Fruit fly (Drosophila melanogaster): Measurements from ENCODE around the gene Nnk.

The Nnk gene

DNA sequence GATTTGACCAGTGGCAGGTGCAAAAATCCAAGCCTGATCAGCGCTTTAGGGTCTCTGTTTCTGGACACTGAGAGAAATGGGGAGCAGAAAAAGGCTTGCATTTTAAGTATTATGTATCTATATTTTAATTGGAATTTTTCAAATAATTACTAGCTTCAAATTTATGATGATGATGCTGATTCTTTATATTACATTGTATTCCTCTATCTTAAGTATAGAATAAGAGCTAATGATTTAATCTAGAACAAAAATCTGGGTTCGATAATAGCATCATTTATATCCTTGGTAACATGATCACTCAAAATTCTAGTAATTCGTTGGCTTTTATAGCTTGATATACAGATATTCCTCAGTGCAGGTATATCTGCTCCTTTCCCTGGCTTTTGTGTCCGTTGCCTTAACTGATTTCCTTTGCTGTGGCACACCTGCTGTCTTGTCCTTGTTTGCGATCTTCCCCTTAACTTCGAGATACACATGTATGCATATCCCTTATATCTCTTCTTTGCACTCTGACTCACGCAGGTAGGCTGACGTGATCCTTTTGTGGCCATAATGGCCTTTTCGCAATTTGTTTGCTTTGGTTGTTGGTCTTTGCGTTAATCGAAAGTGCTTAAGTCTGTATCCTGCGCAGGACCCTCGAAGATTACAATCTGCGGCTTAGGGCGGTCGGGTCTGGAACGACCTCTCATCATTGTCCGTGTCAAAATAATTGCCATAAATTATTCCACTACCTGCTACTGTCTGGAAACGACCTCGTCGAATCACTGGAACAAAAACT is 20.9 kb upstream of the Nnk start:
- no peak for TF ChIP-seq CG4318 (GFP tag; optimal IDR thresholded peaks at IDR 0.05)
- no peak for TF ChIP-seq fd59A (GFP tag; optimal IDR thresholded peaks at IDR 0.05)
- peak; percentile 35 for TF ChIP-seq Ets96B (tag; optimal IDR thresholded peaks at IDR 0.05)
- TF ChIP-seq CG11902 (GFP tag; optimal IDR thresholded peaks at IDR 0.05), result peak; percentile 42
- peak; percentile 32 for TF ChIP-seq CG3032 (tag; optimal IDR thresholded peaks at IDR 0.05)
- no peak for TF ChIP-seq net (GFP tag; optimal IDR thresholded peaks at IDR 0.05)
- peak; percentile 18 for TF ChIP-seq Eip75B (GFP tag; optimal IDR thresholded peaks at IDR 0.05)
- no peak for TF ChIP-seq CG11762 (GFP tag; optimal IDR thresholded peaks at IDR 0.05; ENCODE audit: insufficient read depth)
- TF ChIP-seq ss (GFP tag; optimal IDR thresholded peaks at IDR 0.05), result peak in 1 of 2 experiments; percentile 57
- TF ChIP-seq svp (GFP tag), result peak; percentile 81
- TF ChIP-seq CG3919 (GFP tag; optimal IDR thresholded peaks at IDR 0.05), result peak; percentile 30
- TF ChIP-seq CG8119 (GFP tag; IDR thresholded peaks at IDR 0.05), result no peak
- no peak for TF ChIP-seq Sox14 (GFP tag; optimal IDR thresholded peaks at IDR 0.05)
- peak; percentile 58 for TF ChIP-seq achi (GFP tag; optimal IDR thresholded peaks at IDR 0.05)
- TF ChIP-seq pdm3 (GFP tag; optimal IDR thresholded peaks at IDR 0.05), result no peak
- TF ChIP-seq CG16779 (tag; optimal IDR thresholded peaks at IDR 0.05), result no peak
- peak; percentile 21 for TF ChIP-seq spab (GFP tag; optimal IDR thresholded peaks at IDR 0.05)
- TF ChIP-seq Sox15 (GFP tag; optimal IDR thresholded peaks at IDR 0.05), result peak; percentile 17
- TF ChIP-seq lz (GFP tag; optimal IDR thresholded peaks at IDR 0.05), result peak; percentile 60
- TF ChIP-seq CG6808 (GFP tag; optimal IDR thresholded peaks at IDR 0.05), result peak; percentile 14
- peak; percentile 4 for TF ChIP-seq Ets21C (GFP tag; optimal IDR thresholded peaks at IDR 0.05)
- no peak for TF ChIP-seq fd85E (GFP tag; optimal IDR thresholded peaks at IDR 0.05)
- TF ChIP-seq CG10631 (GFP tag; optimal IDR thresholded peaks at IDR 0.05), result peak; percentile 62
- peak; percentile 41 for TF ChIP-seq Sox102F (GFP tag; optimal IDR thresholded peaks at IDR 0.05)
- peak; percentile 66 for TF ChIP-seq CG34406 (GFP tag; optimal IDR thresholded peaks at IDR 0.05)
- TF ChIP-seq CG10669 (GFP tag; optimal IDR thresholded peaks at IDR 0.05), result peak; percentile 26
- TF ChIP-seq CG32006 (GFP tag; optimal IDR thresholded peaks at IDR 0.05), result no peak
- TF ChIP-seq Blimp-1 (GFP tag; optimal IDR thresholded peaks at IDR 0.05), result peak; percentile 27
- peak; percentile 60 for TF ChIP-seq CG6792 (GFP tag; optimal IDR thresholded peaks at IDR 0.05)
- peak; percentile 26 for TF ChIP-seq Hr39 (GFP tag; optimal IDR thresholded peaks at IDR 0.05)
- TF ChIP-seq Smox (GFP tag; optimal IDR thresholded peaks at IDR 0.05), result peak; percentile 26
- peak; percentile 79 for TF ChIP-seq Eip78C (GFP tag)
- no peak for TF ChIP-seq fkh (GFP tag; optimal IDR thresholded peaks at IDR 0.05)
- no peak for TF ChIP-seq eg (GFP tag; IDR thresholded peaks at IDR 0.05)
- TF ChIP-seq CG8632 (GFP tag; optimal IDR thresholded peaks at IDR 0.05), result peak; percentile 54
- no peak for TF ChIP-seq CG6163 (GFP tag; IDR thresholded peaks at IDR 0.05)
- TF ChIP-seq OdsH (GFP tag; optimal IDR thresholded peaks at IDR 0.05), result peak; percentile 46
- peak; percentile 22 for TF ChIP-seq dsx (GFP tag; optimal IDR thresholded peaks at IDR 0.05; ENCODE audit: poor library complexity, severe bottlenecking)
- TF ChIP-seq CG31627 (GFP tag; optimal IDR thresholded peaks at IDR 0.05), result peak; percentile 31
- TF ChIP-seq CG15336 (GFP tag; IDR thresholded peaks at IDR 0.05), result no peak
- TF ChIP-seq salr (GFP tag; optimal IDR thresholded peaks at IDR 0.05), result no peak
- peak; percentile 37 for TF ChIP-seq cyc (GFP tag; optimal IDR thresholded peaks at IDR 0.05)
- no peak for TF ChIP-seq vri (GFP tag; optimal IDR thresholded peaks at IDR 0.05)
- TF ChIP-seq acj6 (GFP tag; optimal IDR thresholded peaks at IDR 0.05), result peak; percentile 48
- peak; percentile 37 for TF ChIP-seq topi (GFP tag; optimal IDR thresholded peaks at IDR 0.05)
- peak; percentile 41 for TF ChIP-seq Met (GFP tag; optimal IDR thresholded peaks at IDR 0.05)
- TF ChIP-seq esn (GFP tag; optimal IDR thresholded peaks at IDR 0.05), result peak; percentile 76
- no peak for TF ChIP-seq CG9139 (GFP tag; optimal IDR thresholded peaks at IDR 0.05)
